Worm (Caenorhabditis elegans) whole organism, late embryonic: ENCODE data around the gene F09C8.1.

Experiments used
- C38D4.7 ChIP-seq: fragments of 200-800 bp; sonication (Bioruptor generic); optimal IDR thresholded peaks from 2 replicates; lab custom pipeline; 2018; ENCODE audit warnings: mild to moderate bottlenecking, missing genetic modification characterization, moderate library complexity, missing compliant biosample characterization
- K02D7.2 ChIP-seq: sonication (generic microtip); optimal IDR thresholded peaks from 2 replicates; lab custom pipeline; 2017; ENCODE audit warnings: mild to moderate bottlenecking, missing genetic modification characterization, missing compliant biosample characterization
- K09A11.1 ChIP-seq: sonication (generic microtip); optimal IDR thresholded peaks from 2 replicates; lab custom pipeline; 2017; ENCODE audit warnings: antibody characterized with exemption, mild to moderate bottlenecking, missing genetic modification characterization, missing compliant biosample characterization; ENCODE audit not compliant: insufficient read depth
- Y22D7AL.16 ChIP-seq: sonication (generic microtip); optimal IDR thresholded peaks from 2 replicates; lab custom pipeline; 2016; ENCODE audit warnings: missing genetic modification characterization, missing compliant biosample characterization
- ahr-1 ChIP-seq: sonication (generic microtip); optimal IDR thresholded peaks from 2 replicates; lab custom pipeline; 2016; ENCODE audit warnings: missing genetic modification characterization, missing compliant biosample characterization
- ceh-14 ChIP-seq: sonication (generic microtip); optimal IDR thresholded peaks from 2 replicates; lab custom pipeline; 2016; ENCODE audit warnings: missing genotype, missing genetic modification characterization, missing compliant biosample characterization
- ceh-18 ChIP-seq: sonication (generic microtip); optimal IDR thresholded peaks from 2 replicates; lab custom pipeline; 2016; ENCODE audit warnings: missing genetic modification characterization, missing compliant biosample characterization
- ceh-2 ChIP-seq: sonication (generic microtip); optimal IDR thresholded peaks from 2 replicates; lab custom pipeline; 2016; ENCODE audit warnings: missing genotype, missing genetic modification characterization, missing compliant biosample characterization
- ceh-31 ChIP-seq: sonication (generic microtip); optimal IDR thresholded peaks from 2 replicates; lab custom pipeline; 2016; ENCODE audit warnings: missing genetic modification characterization, missing compliant biosample characterization
- ceh-34 ChIP-seq: sonication (generic microtip); optimal IDR thresholded peaks from 2 replicates; lab custom pipeline; 2016; ENCODE audit warnings: mild to moderate bottlenecking, missing genetic modification characterization, missing compliant biosample characterization
- ceh-45 ChIP-seq: fragments of 200-800 bp; sonication (Bioruptor generic); IDR thresholded peaks from 2 replicates; pipeline ENCODE4 v1.3.6; 2022; ENCODE audit warnings: missing genetic modification reagents, missing genetic modification characterization, missing compliant biosample characterization
- ceh-6 ChIP-seq: fragments of 200-800 bp; sonication (Bioruptor generic); optimal IDR thresholded peaks from 2 replicates; lab custom pipeline; 2018; ENCODE audit warnings: mild to moderate bottlenecking, missing genetic modification characterization, missing compliant biosample characterization
- che-1 ChIP-seq: sonication (generic microtip); optimal IDR thresholded peaks from 2 replicates; lab custom pipeline; 2016; ENCODE audit warnings: mild to moderate bottlenecking, missing genetic modification characterization, missing compliant biosample characterization
- elt-2 ChIP-seq: sonication (generic microtip); optimal IDR thresholded peaks from 2 replicates; lab custom pipeline; 2016; ENCODE audit warnings: missing genetic modification reagents, missing genetic modification characterization, missing compliant biosample characterization
- ets-4 ChIP-seq: sonication (generic microtip); optimal IDR thresholded peaks from 2 replicates; lab custom pipeline; 2016; ENCODE audit warnings: missing genetic modification characterization, missing compliant biosample characterization
- eyg-1 ChIP-seq: sonication (generic microtip); optimal IDR thresholded peaks from 2 replicates; lab custom pipeline; 2016; ENCODE audit warnings: missing genotype, missing genetic modification characterization, missing compliant biosample characterization
- fax-1 ChIP-seq: sonication (generic microtip); optimal IDR thresholded peaks from 2 replicates; lab custom pipeline; 2016; ENCODE audit warnings: missing genotype, missing genetic modification characterization, missing compliant biosample characterization
- fkh-10 ChIP-seq: fragments of 150-350 bp; optimal IDR thresholded peaks from 2 replicates; lab custom pipeline; 2014; ENCODE audit warnings: missing biosample characterization, missing genetic modification reagents, missing genetic modification characterization
- fkh-6 ChIP-seq: sonication (generic microtip); optimal IDR thresholded peaks from 2 replicates; lab custom pipeline; 2016; ENCODE audit warnings: missing genetic modification characterization, missing compliant biosample characterization
- gmeb-2 ChIP-seq: sonication (generic microtip); optimal IDR thresholded peaks from 2 replicates; lab custom pipeline; 2016; ENCODE audit warnings: missing genetic modification characterization, inconsistent platforms, missing compliant biosample characterization
- hlh-15 ChIP-seq: sonication (generic microtip); optimal IDR thresholded peaks from 2 replicates; lab custom pipeline; 2016; ENCODE audit warnings: missing genetic modification characterization, missing compliant biosample characterization
- hlh-30 ChIP-seq: sonication (generic microtip); optimal IDR thresholded peaks from 2 replicates; lab custom pipeline; 2017; ENCODE audit warnings: antibody characterized with exemption, missing genetic modification characterization, missing compliant biosample characterization; ENCODE audit not compliant: insufficient read depth
- lim-6 ChIP-seq: sonication (generic microtip); optimal IDR thresholded peaks from 2 replicates; lab custom pipeline; 2016; ENCODE audit warnings: missing genetic modification characterization, missing compliant biosample characterization
- lin-11 ChIP-seq: fragments of 200-800 bp; sonication (Bioruptor generic); optimal IDR thresholded peaks from 2 replicates; lab custom pipeline; 2018; ENCODE audit warnings: mild to moderate bottlenecking, missing genetic modification characterization, missing compliant biosample characterization
- nfya-1 ChIP-seq: sonication (generic microtip); optimal IDR thresholded peaks from 2 replicates; lab custom pipeline; 2017; ENCODE audit warnings: missing genetic modification characterization, mild to moderate bottlenecking, missing compliant biosample characterization, antibody characterized with exemption, moderate library complexity
- nhr-11 ChIP-seq: fragments of 150-350 bp; optimal IDR thresholded peaks from 2 replicates; lab custom pipeline; 2014; ENCODE audit warnings: missing biosample characterization, missing genetic modification characterization
- nhr-232 ChIP-seq: sonication (generic microtip); optimal IDR thresholded peaks from 2 replicates; lab custom pipeline; 2016; ENCODE audit warnings: missing genetic modification characterization, missing compliant biosample characterization
- npax-4 ChIP-seq: sonication (generic microtip); optimal IDR thresholded peaks from 2 replicates; lab custom pipeline; 2016; ENCODE audit warnings: missing genetic modification characterization, missing compliant biosample characterization
- pat-9 ChIP-seq: fragments of 200-800 bp; sonication (Bioruptor generic); optimal IDR thresholded peaks from 2 replicates; lab custom pipeline; 2018; ENCODE audit warnings: mild to moderate bottlenecking, missing genetic modification characterization, moderate library complexity, missing compliant biosample characterization
- pax-1 ChIP-seq: fragments of 150-350 bp; optimal IDR thresholded peaks from 2 replicates; lab custom pipeline; 2014; ENCODE audit warnings: missing biosample characterization, missing genetic modification characterization
- pros-1 ChIP-seq: fragments of 150-350 bp; optimal IDR thresholded peaks from 2 replicates; lab custom pipeline; 2014; ENCODE audit warnings: missing biosample characterization, missing genetic modification reagents, missing genetic modification characterization
- ref-2 ChIP-seq: sonication (generic microtip); optimal IDR thresholded peaks from 2 replicates; lab custom pipeline; 2016; ENCODE audit warnings: missing genetic modification characterization, missing compliant biosample characterization
- rnt-1 ChIP-seq: sonication (generic microtip); optimal IDR thresholded peaks from 2 replicates; lab custom pipeline; 2016; ENCODE audit warnings: missing genetic modification characterization, missing compliant biosample characterization
- sdc-2 ChIP-seq: sonication (generic microtip); optimal IDR thresholded peaks from 2 replicates; lab custom pipeline; 2016; ENCODE audit warnings: missing genotype, missing genetic modification characterization, missing compliant biosample characterization
- sox-2 ChIP-seq: fragments of 200-800 bp; sonication (Bioruptor generic); IDR thresholded peaks from 2 replicates; pipeline ENCODE4 v1.3.6; 2022; ENCODE audit warnings: missing genetic modification reagents, missing genetic modification characterization, missing compliant biosample characterization
- tbx-2 ChIP-seq: sonication (generic microtip); optimal IDR thresholded peaks from 2 replicates; lab custom pipeline; 2016; ENCODE audit warnings: missing genetic modification characterization, missing compliant biosample characterization
- unc-42 ChIP-seq: sonication (generic microtip); optimal IDR thresholded peaks from 2 replicates; lab custom pipeline; 2016; ENCODE audit warnings: missing genotype, missing genetic modification characterization, missing compliant biosample characterization
- zip-5 ChIP-seq: sonication (generic microtip); optimal IDR thresholded peaks from 2 replicates; lab custom pipeline; 2016; ENCODE audit warnings: missing genetic modification characterization, missing compliant biosample characterization

Gene F09C8.1

ce11 chrX:16128794-16129193, 34.5 kb downstream of the F09C8.1 start, which contains the start of gene ZK1073.1:
Gene ZK1073.1 (minus strand): TSS chrX:16128865.
- TF ChIP-seq sdc-2 (tag; lab: Kevin White, UChicago) (peak; percentile 39), ceh-31 (tag; lab: Kevin White, UChicago) (peak; percentile 59), tbx-2 (tag; lab: Kevin White, UChicago) (peak; percentile 57), K02D7.2 (tag; lab: Kevin White, UChicago) (no peak), unc-42 (tag; lab: Kevin White, UChicago) (peak; percentile 90), hlh-30 (tag; lab: Kevin White, UChicago) (peak; percentile 43), ceh-18 (peak; percentile 42), gmeb-2 (tag; lab: Kevin White, UChicago) (no peak)

ce11 chrX:16124794-16125193, 38.5 kb downstream of the F09C8.1 start:
- TF ChIP-seq Y22D7AL.16 (tag; lab: Kevin White, UChicago), result no peak

ce11 chrX:16124290-16124689, 39.0 kb downstream of the F09C8.1 start:
- TF ChIP-seq pax-1 (tag; lab: Kevin White, UChicago), result no peak
- no peak for TF ChIP-seq fkh-10 (GFP tag; lab: Kevin White, UChicago)
- TF ChIP-seq, all 69 proteins: peak for 0

- no peak for TF ChIP-seq ets-4 (tag; lab: Kevin White, UChicago)
Observed at ce11 chrX:16122628-16123027, 40.7 kb downstream of the F09C8.1 start.

ce11 chrX:16117618-16118017, 45.7 kb downstream of the F09C8.1 start:
- TF ChIP-seq lim-6 (tag; lab: Kevin White, UChicago) (no peak), ahr-1 (no peak), ceh-6 (no peak), che-1 (tag; lab: Kevin White, UChicago) (no peak), gmeb-2 (tag; lab: Kevin White, UChicago) (no peak), ceh-2 (tag; lab: Kevin White, UChicago) (no peak), unc-42 (tag; lab: Kevin White, UChicago) (no peak), hlh-15 (tag; lab: Kevin White, UChicago) (no peak), zip-5 (tag; lab: Kevin White, UChicago) (no peak), hlh-30 (tag; lab: Kevin White, UChicago) (no peak), fax-1 (tag; lab: Kevin White, UChicago) (no peak), K02D7.2 (tag; lab: Kevin White, UChicago) (no peak), sox-2 (no peak), nhr-11 (tag; lab: Kevin White, UChicago) (no peak), nhr-232 (tag; lab: Kevin White, UChicago) (no peak), npax-4 (tag; lab: Kevin White, UChicago) (no peak), ceh-45 (GFP tag; lab: Robert Waterston, UW) (no peak)
- TF ChIP-seq, all 69 proteins: peak for 0

ce11 chrX:16117176-16117575, 46.1 kb downstream of the F09C8.1 start:
- TF ChIP-seq rnt-1 (tag; lab: Kevin White, UChicago) (no peak), Y22D7AL.16 (tag; lab: Kevin White, UChicago) (no peak), elt-2 (no peak), fkh-6 (tag; lab: Kevin White, UChicago) (no peak), ceh-31 (tag; lab: Kevin White, UChicago) (no peak), K02D7.2 (tag; lab: Kevin White, UChicago) (no peak), eyg-1 (tag; lab: Kevin White, UChicago) (no peak), C38D4.7 (no peak), unc-42 (tag; lab: Kevin White, UChicago) (no peak), lin-11 (tag; lab: Kevin White, UChicago) (no peak), nfya-1 (no peak), pros-1 (tag; lab: Kevin White, UChicago) (no peak), hlh-15 (tag; lab: Kevin White, UChicago) (no peak), ref-2 (tag; lab: Kevin White, UChicago) (no peak), sdc-2 (tag; lab: Kevin White, UChicago) (no peak), ceh-14 (tag; lab: Kevin White, UChicago) (no peak), K09A11.1 (tag; lab: Kevin White, UChicago) (no peak), ceh-45 (GFP tag; lab: Robert Waterston, UW) (no peak), ceh-34 (no peak), pat-9 (no peak)
- TF ChIP-seq, all 69 proteins: peak for 0
